Worm (Caenorhabditis elegans): ENCODE data around the gene C56A3.5.

- TF ChIP-seq flt-1 (GFP tag; IDR thresholded peaks at IDR 0.05): no peak
- TF ChIP-seq klf-2 (GFP tag; conservative IDR thresholded peaks at IDR 0.05): no peak
- no peak for TF ChIP-seq ztf-23 (GFP tag; IDR thresholded peaks at IDR 0.05)
- TF ChIP-seq med-1 (GFP tag; optimal IDR thresholded peaks at IDR 0.05; ENCODE audit: insufficient read depth): no peak
Observed at ce11 chrV:13523194-13523593, 28.6 kb upstream of the C56A3.5 start, which contains the start of gene R11G10.3.
